Fruit fly (Drosophila melanogaster) whole organism, prepupa: ENCODE data around the gene Ugt304A1.

Experiments used
- Blimp-1 ChIP-seq: fragments of 200-800 bp; sonication (Bioruptor generic); optimal IDR thresholded peaks from 3 replicates; lab custom pipeline; 2017; ENCODE audit warnings: missing biosample characterization, missing genetic modification characterization, mild to moderate bottlenecking, moderate library complexity, missing genetic modification reagents
- CG10631 ChIP-seq: fragments of 200-800 bp; sonication (Bioruptor generic); optimal IDR thresholded peaks from 2 replicates; lab custom pipeline; 2016; ENCODE audit warnings: missing biosample characterization, missing genetic modification characterization
- CG10669 ChIP-seq: fragments of 200-800 bp; sonication (Bioruptor generic); optimal IDR thresholded peaks from 3 replicates; lab custom pipeline; 2018; ENCODE audit warnings: missing biosample characterization, mild to moderate bottlenecking, missing genetic modification characterization, moderate library complexity
- CG11762 ChIP-seq: fragments of 200-800 bp; sonication (Bioruptor generic); optimal IDR thresholded peaks from 3 replicates; lab custom pipeline; 2016; ENCODE audit warnings: missing biosample characterization, missing genetic modification characterization; ENCODE audit not compliant: insufficient read depth
- CG16779 ChIP-seq: fragments of 200-800 bp; sonication (Bioruptor generic); optimal IDR thresholded peaks from 3 replicates; lab custom pipeline; 2017; ENCODE audit warnings: missing biosample characterization, mild to moderate bottlenecking, missing genetic modification characterization
- CG34406 ChIP-seq: fragments of 200-800 bp; sonication (Bioruptor generic); optimal IDR thresholded peaks from 3 replicates; lab custom pipeline; 2016; ENCODE audit warnings: missing biosample characterization, missing genetic modification characterization
- CG3919 ChIP-seq: fragments of 200-800 bp; sonication (Bioruptor generic); optimal IDR thresholded peaks from 3 replicates; lab custom pipeline; 2016; ENCODE audit warnings: missing biosample characterization, missing genetic modification characterization
- CG6163 ChIP-seq: fragments of 200-800 bp; sonication (Bioruptor generic); IDR thresholded peaks from 3 replicates; pipeline ENCODE4 v1.3.6; 2022; ENCODE audit warnings: missing biosample characterization, missing genetic modification characterization
- CG6276 ChIP-seq: fragments of 200-800 bp; sonication (Bioruptor generic); optimal IDR thresholded peaks from 2 replicates; lab custom pipeline; 2017; ENCODE audit warnings: missing biosample characterization, mild to moderate bottlenecking, missing genetic modification characterization
- CG6808 ChIP-seq: fragments of 200-800 bp; sonication (Bioruptor generic); optimal IDR thresholded peaks from 3 replicates; lab custom pipeline; 2017; ENCODE audit warnings: missing biosample characterization, missing genetic modification characterization, mild to moderate bottlenecking, moderate library complexity, missing genetic modification reagents
- CG6854 ChIP-seq: fragments of 200-800 bp; sonication (Bioruptor generic); optimal IDR thresholded peaks from 2 replicates; lab custom pipeline; 2017; ENCODE audit warnings: missing biosample characterization, mild to moderate bottlenecking, missing genetic modification characterization
- CG7368 ChIP-seq: fragments of 200-800 bp; sonication (Bioruptor generic); optimal IDR thresholded peaks from 3 replicates; lab custom pipeline; 2016; ENCODE audit warnings: missing biosample characterization, missing genetic modification characterization
- CG8119 ChIP-seq: fragments of 200-800 bp; sonication (Bioruptor generic); IDR thresholded peaks from 3 replicates; pipeline ENCODE4 v1.3.6; 2022; ENCODE audit warnings: missing biosample characterization, missing genetic modification characterization
- CG8632 ChIP-seq: fragments of 200-800 bp; sonication (Bioruptor generic); optimal IDR thresholded peaks from 3 replicates; lab custom pipeline; 2016; ENCODE audit warnings: missing biosample characterization, missing genetic modification characterization
- CG9139 ChIP-seq: fragments of 200-800 bp; sonication (Bioruptor generic); optimal IDR thresholded peaks from 3 replicates; lab custom pipeline; 2017; ENCODE audit warnings: missing biosample characterization, mild to moderate bottlenecking, missing genetic modification characterization
- Eip75B ChIP-seq: fragments of 200-800 bp; sonication (Bioruptor generic); optimal IDR thresholded peaks from 3 replicates; lab custom pipeline; 2016; ENCODE audit warnings: missing biosample characterization, missing genetic modification characterization
- Eip78C ChIP-seq: fragments of 200-800 bp; sonication (Bioruptor generic); peaks from one replicate; lab custom pipeline; 2016; ENCODE audit warnings: missing biosample characterization, missing genetic modification characterization
- Eip93F ChIP-seq: fragments of 200-800 bp; sonication (Bioruptor generic); optimal IDR thresholded peaks from 2 replicates; lab custom pipeline; 2016; ENCODE audit warnings: missing biosample characterization, mild to moderate bottlenecking, missing genetic modification characterization
- Gug ChIP-seq: fragments of 200-800 bp; sonication (Bioruptor generic); IDR thresholded peaks from 2 replicates; pipeline ENCODE4 v1.3.6; 2022; ENCODE audit warnings: missing biosample characterization, missing genetic modification characterization
- Hr39 ChIP-seq: fragments of 200-800 bp; sonication (Bioruptor generic); optimal IDR thresholded peaks from 2 replicates; lab custom pipeline; 2016; ENCODE audit warnings: missing biosample characterization, missing genetic modification characterization
- Lpt ChIP-seq: fragments of 200-800 bp; sonication (Bioruptor generic); optimal IDR thresholded peaks from 3 replicates; lab custom pipeline; 2016; ENCODE audit warnings: missing biosample characterization, missing genetic modification characterization
- Met ChIP-seq: fragments of 200-800 bp; sonication (Bioruptor generic); optimal IDR thresholded peaks from 3 replicates; lab custom pipeline; 2016; ENCODE audit warnings: missing biosample characterization, missing genetic modification characterization
- Smox ChIP-seq: fragments of 200-800 bp; sonication (Bioruptor generic); optimal IDR thresholded peaks from 3 replicates; lab custom pipeline; 2016; ENCODE audit warnings: missing biosample characterization, missing genetic modification characterization
- Sox14 ChIP-seq: fragments of 200-800 bp; sonication (Bioruptor generic); optimal IDR thresholded peaks from 3 replicates; lab custom pipeline; 2016; ENCODE audit warnings: missing biosample characterization, missing genetic modification characterization
- Sox15 ChIP-seq: fragments of 200-800 bp; sonication (Bioruptor generic); optimal IDR thresholded peaks from 3 replicates; lab custom pipeline; 2016; ENCODE audit warnings: missing biosample characterization, missing genetic modification characterization
- achi ChIP-seq: fragments of 200-800 bp; sonication (Bioruptor generic); optimal IDR thresholded peaks from 3 replicates; lab custom pipeline; 2016; ENCODE audit warnings: missing biosample characterization, missing genetic modification characterization
- dac ChIP-seq: fragments of 200-800 bp; sonication (Bioruptor generic); optimal IDR thresholded peaks from 2 replicates; lab custom pipeline; 2017; ENCODE audit warnings: missing biosample characterization, mild to moderate bottlenecking, missing genetic modification characterization
- dsx ChIP-seq: fragments of 200-800 bp; optimal IDR thresholded peaks from 3 replicates; lab custom pipeline; 2019; ENCODE audit warnings: missing biosample characterization, mild to moderate bottlenecking, missing genetic modification characterization, moderate library complexity; ENCODE audit not compliant: poor library complexity, severe bottlenecking
- eg ChIP-seq: fragments of 200-800 bp; sonication (Bioruptor generic); IDR thresholded peaks from 3 replicates; pipeline ENCODE4 v1.3.6; 2022; ENCODE audit warnings: missing biosample characterization, missing genetic modification characterization
- esn ChIP-seq: fragments of 200-800 bp; sonication (Bioruptor generic); optimal IDR thresholded peaks from 2 replicates; lab custom pipeline; 2016; ENCODE audit warnings: missing biosample characterization, mild to moderate bottlenecking, missing genetic modification characterization, moderate library complexity
- fd59A ChIP-seq: fragments of 200-800 bp; sonication (Bioruptor generic); optimal IDR thresholded peaks from 2 replicates; lab custom pipeline; 2017; ENCODE audit warnings: missing biosample characterization, mild to moderate bottlenecking, missing genetic modification characterization, missing genetic modification reagents
- fkh ChIP-seq: fragments of 200-800 bp; sonication (Bioruptor generic); optimal IDR thresholded peaks from 3 replicates; lab custom pipeline; 2017; ENCODE audit warnings: missing biosample characterization, mild to moderate bottlenecking, missing genetic modification characterization, moderate library complexity
- lz ChIP-seq: fragments of 200-800 bp; sonication (Bioruptor generic); optimal IDR thresholded peaks from 3 replicates; lab custom pipeline; 2016; ENCODE audit warnings: missing biosample characterization, missing genetic modification characterization
- pdm3 ChIP-seq: fragments of 200-800 bp; sonication (Bioruptor generic); optimal IDR thresholded peaks from 3 replicates; lab custom pipeline; 2016; ENCODE audit warnings: missing biosample characterization, missing genetic modification characterization
- salr ChIP-seq, 2 experiments: fragments of 200-800 bp; sonication (Bioruptor generic); optimal IDR thresholded peaks; 3 replicates each; lab custom pipeline; 2016 to 2018; ENCODE audit warnings: missing biosample characterization in 2 of 2, missing genetic modification characterization in 2 of 2, mild to moderate bottlenecking in 1 of 2
- spab ChIP-seq: fragments of 200-800 bp; sonication (Bioruptor generic); optimal IDR thresholded peaks from 2 replicates; lab custom pipeline; 2017; ENCODE audit warnings: missing biosample characterization, mild to moderate bottlenecking, missing genetic modification characterization, missing genetic modification reagents
- ss ChIP-seq, 2 experiments: fragments of 200-800 bp; sonication (Bioruptor generic); optimal IDR thresholded peaks; 2 replicates in 1 of 2; 3 replicates in 1 of 2; lab custom pipeline; 2017 to 2018; ENCODE audit warnings: mild to moderate bottlenecking in 2 of 2, missing biosample characterization in 2 of 2, missing genetic modification characterization in 2 of 2, moderate library complexity in 1 of 2
- svp ChIP-seq: fragments of 200-800 bp; sonication (Bioruptor generic); peaks from one replicate; lab custom pipeline; 2016; ENCODE audit warnings: missing biosample characterization, missing genetic modification characterization
- vri ChIP-seq: fragments of 200-800 bp; sonication (Bioruptor generic); optimal IDR thresholded peaks from 3 replicates; lab custom pipeline; 2016; ENCODE audit warnings: missing biosample characterization, mild to moderate bottlenecking, missing genetic modification characterization

Ugt304A1 gene

DNA sequence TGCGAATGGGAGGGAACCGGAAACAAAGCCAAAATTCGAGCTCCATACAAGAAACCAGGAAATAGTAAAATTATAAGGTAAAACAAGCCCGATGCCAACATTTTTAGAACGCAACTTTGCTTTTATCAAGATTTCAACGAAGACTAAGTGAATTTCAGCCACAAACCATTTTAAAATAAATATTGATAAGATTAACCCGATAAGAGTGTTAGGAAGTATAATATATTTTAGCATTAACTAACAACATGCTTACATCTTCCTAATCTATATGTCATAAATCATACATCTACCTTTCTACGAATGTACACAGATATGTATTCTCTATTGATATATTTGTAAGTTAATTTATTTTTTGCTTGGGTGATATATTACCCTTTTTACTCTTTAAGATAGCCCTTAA is 9.2 kb downstream of the Ugt304A1 start, which contains the start of gene Ugt35E1:
TSS of gene Ugt35E1 (minus strand) at position 101 of the 400 bp plus-strand sequence.
- TF ChIP-seq eg (GFP tag; lab: Robert Waterston, UW) (no peak), Eip75B (GFP tag; lab: Kevin White, UChicago) (no peak), pdm3 (no peak), achi (GFP tag; lab: Kevin White, UChicago) (no peak), Met (GFP tag; lab: Kevin White, UChicago) (no peak), CG8632 (GFP tag; lab: Kevin White, UChicago) (no peak), dac (GFP tag; lab: Kevin White, UChicago) (no peak), fd59A (no peak), Sox15 (GFP tag; lab: Kevin White, UChicago) (no peak), svp (GFP tag; lab: Kevin White, UChicago) (no peak), CG6276 (GFP tag; lab: Kevin White, UChicago) (no peak)

dm6 chr3R:11160907-11161306 is 14.3 kb downstream of the Ugt304A1 start, which contains the start of gene CG4757:
Gene CG4757 (plus strand): TSS chr3R:11161207.
- no peak for TF ChIP-seq CG16779
- TF ChIP-seq Smox (GFP tag; lab: Kevin White, UChicago) = no peak
- no peak for TF ChIP-seq esn (GFP tag; lab: Kevin White, UChicago)
- TF ChIP-seq svp (GFP tag; lab: Kevin White, UChicago) = peak; percentile 38
- no peak for TF ChIP-seq salr (GFP tag; optimal IDR thresholded peaks at IDR 0.05; lab: Kevin White, UChicago)
- no peak for TF ChIP-seq pdm3
- no peak for TF ChIP-seq CG6808 (GFP tag; lab: Kevin White, UChicago)
- TF ChIP-seq, all 60 proteins: peak for 1

DNA sequence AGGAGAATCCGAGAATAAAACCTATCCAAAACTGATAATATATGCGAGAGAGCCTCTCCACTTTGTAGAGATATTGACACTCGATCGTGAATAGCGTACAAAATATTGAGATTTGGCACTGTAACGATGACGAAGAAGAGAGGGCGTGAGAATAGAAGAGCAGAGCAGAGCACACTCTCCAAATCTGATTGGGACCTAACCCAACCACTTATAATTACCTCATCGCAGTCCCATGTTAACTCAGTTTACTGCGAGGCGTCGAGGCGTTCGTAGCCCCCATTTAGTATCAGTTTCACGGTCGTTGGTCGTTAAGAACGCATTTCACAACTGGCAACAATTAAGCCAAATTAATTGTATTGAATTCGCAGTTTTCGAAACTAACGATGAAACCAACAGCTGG is 18.4 kb downstream of the Ugt304A1 start, which contains the start of gene Ugt302C1:
TSS of gene Ugt302C1 (plus strand) at position 241 of the 400 bp plus-strand sequence.
- TF ChIP-seq Eip78C (GFP tag; lab: Kevin White, UChicago) (peak; percentile 40), eg (GFP tag; lab: Robert Waterston, UW) (0 out of 3 replicates have a peak, but pooled peaks have one; percentile 22), CG9139 (GFP tag; lab: Kevin White, UChicago) (no peak), svp (GFP tag; lab: Kevin White, UChicago) (peak; percentile 61), ss (GFP tag; optimal IDR thresholded peaks at IDR 0.05; lab: Kevin White, UChicago) (no peak), CG3919 (GFP tag; lab: Kevin White, UChicago) (peak; percentile 14), vri (GFP tag; lab: Kevin White, UChicago) (peak; percentile 95), dsx (GFP tag; lab: Kevin White, UChicago) (peak; percentile 54), CG10631 (GFP tag; lab: Kevin White, UChicago) (no peak), CG6163 (peak; percentile 27; the same call in 1 of the 3 replicates), CG16779 (peak; percentile 2)

- TF ChIP-seq pdm3 = no peak
- no peak for TF ChIP-seq Gug (GFP tag; lab: Robert Waterston, UW)
- no peak for TF ChIP-seq CG6808 (GFP tag; lab: Kevin White, UChicago)
- no peak for TF ChIP-seq Lpt
- TF ChIP-seq Sox15 (GFP tag; lab: Kevin White, UChicago) = no peak
- TF ChIP-seq achi (GFP tag; lab: Kevin White, UChicago) = no peak
- TF ChIP-seq CG6163 = no peak
- no peak for TF ChIP-seq CG11762 (GFP tag; lab: Kevin White, UChicago)
These were observed 20.6 kb downstream of the Ugt304A1 start, which contains the start of gene Ugt302E1 for dm6 chr3R:11154576-11155113. Gene Ugt302E1 (plus strand): TSS chr3R:11154626.

DNA sequence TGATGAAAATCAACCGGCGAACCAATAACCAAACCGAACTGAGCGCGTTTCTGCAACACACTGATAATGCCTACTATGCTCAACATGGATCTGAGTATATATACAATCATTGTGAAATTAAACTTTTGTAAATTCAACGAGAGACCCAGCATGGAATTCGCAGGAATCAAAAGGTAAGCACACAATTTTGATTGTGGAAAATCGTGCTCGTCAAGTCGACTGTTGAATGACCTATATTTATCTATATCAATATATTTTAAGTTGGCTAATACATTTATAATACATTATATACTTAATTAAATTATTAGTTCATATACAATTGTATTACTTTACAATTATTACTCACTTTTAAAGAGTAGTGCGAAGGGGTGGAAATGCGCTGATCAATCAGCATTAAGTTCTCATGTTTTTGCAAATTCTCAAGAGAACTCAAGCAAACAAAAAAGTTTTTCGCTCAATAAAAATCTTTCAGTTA is 21.4 kb downstream of the Ugt304A1 start, which contains the start of gene Ugt302K1:
TSS of gene Ugt302K1 (minus strand) at position 51 of the 475 bp plus-strand sequence.
- TF ChIP-seq Smox (GFP tag; lab: Kevin White, UChicago) (peak; percentile 12), fkh (no peak), spab (GFP tag; lab: Kevin White, UChicago) (peak; percentile 45), fd59A (no peak), pdm3 (no peak), Blimp-1 (GFP tag; lab: Kevin White, UChicago) (peak; percentile 35), CG8119 (GFP tag; lab: Robert Waterston, UW) (peak; percentile 62), Hr39 (peak; percentile 7), CG34406 (GFP tag; lab: Kevin White, UChicago) (peak; percentile 39), CG3919 (GFP tag; lab: Kevin White, UChicago) (peak; percentile 61), CG10669 (GFP tag; lab: Kevin White, UChicago) (peak; percentile 57), CG7368 (GFP tag; lab: Kevin White, UChicago) (peak; percentile 4), Eip93F (GFP tag; lab: Kevin White, UChicago) (no peak), Sox15 (GFP tag; lab: Kevin White, UChicago) (peak; percentile 1), Eip78C (GFP tag; lab: Kevin White, UChicago) (peak; percentile 84), ss (GFP tag; optimal IDR thresholded peaks at IDR 0.05; lab: Kevin White, UChicago) (no peak), CG16779 (no peak), dac (GFP tag; lab: Kevin White, UChicago) (no peak), Sox14 (peak; percentile 11), lz (GFP tag; lab: Kevin White, UChicago) (no peak), CG6854 (GFP tag; lab: Kevin White, UChicago) (no peak), eg (GFP tag; lab: Robert Waterston, UW) (peak; percentile 77), Gug (GFP tag; lab: Robert Waterston, UW) (no peak), CG11762 (GFP tag; lab: Kevin White, UChicago) (peak; percentile 24)
